Fruit fly (Drosophila melanogaster) whole organism, adult: ENCODE data around the gene ova.

Experiments
- CG14711 ChIP-seq: fragments of 200-800 bp; sonication (Bioruptor generic); optimal IDR thresholded peaks from 2 replicates; lab custom pipeline; 2018; ENCODE audit warnings: missing biosample characterization, mild to moderate bottlenecking, missing genetic modification characterization, moderate library complexity
- CG33017 ChIP-seq: fragments of 200-800 bp; sonication (Bioruptor generic); optimal IDR thresholded peaks from 2 replicates; lab custom pipeline; 2018; ENCODE audit warnings: missing biosample characterization, mild to moderate bottlenecking, missing genetic modification characterization, moderate library complexity
- CG5204 ChIP-seq: fragments of 200-800 bp; sonication (Bioruptor generic); optimal IDR thresholded peaks from 2 replicates; lab custom pipeline; 2016; ENCODE audit warnings: missing biosample characterization, missing genetic modification characterization

DNA sequence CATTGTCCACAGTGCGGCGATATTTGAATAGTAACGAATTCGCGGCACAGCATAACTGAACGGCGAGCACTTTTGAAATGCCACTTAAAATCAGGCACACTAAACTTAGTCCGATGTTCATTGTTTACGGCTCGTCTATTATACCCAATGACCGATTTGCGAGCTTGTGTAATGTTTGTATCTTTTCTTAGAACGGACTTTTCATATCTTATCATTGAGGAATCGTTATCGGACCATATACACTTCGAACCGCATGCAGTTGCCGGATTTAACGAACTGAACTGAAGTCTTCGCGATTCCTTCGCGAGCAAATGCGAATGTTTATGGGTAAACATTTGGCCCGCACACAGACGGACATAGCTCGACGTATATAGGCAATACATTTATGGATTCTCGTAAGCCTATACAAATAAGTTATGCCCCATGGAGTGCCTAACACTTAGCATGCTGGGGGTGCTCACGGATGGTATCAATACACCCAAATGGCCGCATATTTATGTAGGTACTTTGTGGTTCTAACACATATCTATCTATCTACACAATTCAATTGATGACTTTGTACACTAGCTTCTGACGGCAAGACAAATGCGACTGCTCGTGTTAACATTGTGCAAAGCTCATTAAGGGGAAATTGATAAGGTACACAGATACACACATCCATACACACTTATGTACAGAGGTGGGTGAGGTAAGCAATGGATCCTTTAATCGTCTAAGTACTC, 6.4 kb upstream of the ova start, which contains the start of gene mthl15:
- TF ChIP-seq CG14711 (no peak), CG33017 (no peak), CG5204 (GFP tag; lab: Kevin White, UChicago) (no peak)
